Fruit fly (Drosophila melanogaster) whole organism, prepupa: ENCODE results near the gene lbl.

Experiments
- Blimp-1 ChIP-seq: fragments of 200-800 bp; sonication (Bioruptor generic); optimal IDR thresholded peaks from 3 replicates; lab custom pipeline; 2017; ENCODE audit warnings: missing biosample characterization, missing genetic modification characterization, mild to moderate bottlenecking, moderate library complexity, missing genetic modification reagents
- CG10631 ChIP-seq: fragments of 200-800 bp; sonication (Bioruptor generic); optimal IDR thresholded peaks from 2 replicates; lab custom pipeline; 2016; ENCODE audit warnings: missing biosample characterization, missing genetic modification characterization
- CG10669 ChIP-seq: fragments of 200-800 bp; sonication (Bioruptor generic); optimal IDR thresholded peaks from 3 replicates; lab custom pipeline; 2018; ENCODE audit warnings: missing biosample characterization, mild to moderate bottlenecking, missing genetic modification characterization, moderate library complexity
- CG15336 ChIP-seq: fragments of 200-800 bp; sonication (Bioruptor generic); IDR thresholded peaks from 2 replicates; pipeline ENCODE4 v1.3.6; 2022; ENCODE audit warnings: missing biosample characterization, missing genetic modification characterization
- CG1621 ChIP-seq: fragments of 200-800 bp; sonication (Bioruptor generic); optimal IDR thresholded peaks from 3 replicates; lab custom pipeline; 2018; ENCODE audit warnings: missing biosample characterization, mild to moderate bottlenecking, missing genetic modification characterization
- CG16779 ChIP-seq: fragments of 200-800 bp; sonication (Bioruptor generic); optimal IDR thresholded peaks from 3 replicates; lab custom pipeline; 2017; ENCODE audit warnings: missing biosample characterization, mild to moderate bottlenecking, missing genetic modification characterization
- CG32006 ChIP-seq: fragments of 200-800 bp; sonication (Bioruptor generic); optimal IDR thresholded peaks from 3 replicates; lab custom pipeline; 2017; ENCODE audit warnings: missing biosample characterization, mild to moderate bottlenecking, missing genetic modification characterization
- CG34406 ChIP-seq: fragments of 200-800 bp; sonication (Bioruptor generic); optimal IDR thresholded peaks from 3 replicates; lab custom pipeline; 2016; ENCODE audit warnings: missing biosample characterization, missing genetic modification characterization
- CG3919 ChIP-seq: fragments of 200-800 bp; sonication (Bioruptor generic); optimal IDR thresholded peaks from 3 replicates; lab custom pipeline; 2016; ENCODE audit warnings: missing biosample characterization, missing genetic modification characterization
- CG4318 ChIP-seq: fragments of 200-800 bp; sonication (Bioruptor generic); optimal IDR thresholded peaks from 3 replicates; lab custom pipeline; 2017; ENCODE audit warnings: missing biosample characterization, mild to moderate bottlenecking, missing genetic modification characterization
- CG6163 ChIP-seq: fragments of 200-800 bp; sonication (Bioruptor generic); IDR thresholded peaks from 3 replicates; pipeline ENCODE4 v1.3.6; 2022; ENCODE audit warnings: missing biosample characterization, missing genetic modification characterization
- CG6276 ChIP-seq: fragments of 200-800 bp; sonication (Bioruptor generic); optimal IDR thresholded peaks from 2 replicates; lab custom pipeline; 2017; ENCODE audit warnings: missing biosample characterization, mild to moderate bottlenecking, missing genetic modification characterization
- CG6808 ChIP-seq: fragments of 200-800 bp; sonication (Bioruptor generic); optimal IDR thresholded peaks from 3 replicates; lab custom pipeline; 2017; ENCODE audit warnings: missing biosample characterization, missing genetic modification characterization, mild to moderate bottlenecking, moderate library complexity, missing genetic modification reagents
- CG6854 ChIP-seq: fragments of 200-800 bp; sonication (Bioruptor generic); optimal IDR thresholded peaks from 2 replicates; lab custom pipeline; 2017; ENCODE audit warnings: missing biosample characterization, mild to moderate bottlenecking, missing genetic modification characterization
- CG7368 ChIP-seq: fragments of 200-800 bp; sonication (Bioruptor generic); optimal IDR thresholded peaks from 3 replicates; lab custom pipeline; 2016; ENCODE audit warnings: missing biosample characterization, missing genetic modification characterization
- CG8119 ChIP-seq: fragments of 200-800 bp; sonication (Bioruptor generic); IDR thresholded peaks from 3 replicates; pipeline ENCODE4 v1.3.6; 2022; ENCODE audit warnings: missing biosample characterization, missing genetic modification characterization
- CG8319 ChIP-seq: fragments of 200-800 bp; sonication (Bioruptor generic); optimal IDR thresholded peaks from 3 replicates; lab custom pipeline; 2016; ENCODE audit warnings: missing biosample characterization, missing genetic modification characterization
- CG8632 ChIP-seq: fragments of 200-800 bp; sonication (Bioruptor generic); optimal IDR thresholded peaks from 3 replicates; lab custom pipeline; 2016; ENCODE audit warnings: missing biosample characterization, missing genetic modification characterization
- CG9139 ChIP-seq: fragments of 200-800 bp; sonication (Bioruptor generic); optimal IDR thresholded peaks from 3 replicates; lab custom pipeline; 2017; ENCODE audit warnings: missing biosample characterization, mild to moderate bottlenecking, missing genetic modification characterization
- Eip75B ChIP-seq: fragments of 200-800 bp; sonication (Bioruptor generic); optimal IDR thresholded peaks from 3 replicates; lab custom pipeline; 2016; ENCODE audit warnings: missing biosample characterization, missing genetic modification characterization
- Eip78C ChIP-seq: fragments of 200-800 bp; sonication (Bioruptor generic); peaks from one replicate; lab custom pipeline; 2016; ENCODE audit warnings: missing biosample characterization, missing genetic modification characterization
- Eip93F ChIP-seq: fragments of 200-800 bp; sonication (Bioruptor generic); optimal IDR thresholded peaks from 2 replicates; lab custom pipeline; 2016; ENCODE audit warnings: missing biosample characterization, mild to moderate bottlenecking, missing genetic modification characterization
- Ets21C ChIP-seq: fragments of 200-800 bp; sonication (Bioruptor generic); optimal IDR thresholded peaks from 3 replicates; lab custom pipeline; 2016; ENCODE audit warnings: missing biosample characterization, missing genetic modification characterization
- Ets96B ChIP-seq: fragments of 200-800 bp; optimal IDR thresholded peaks from 2 replicates; lab custom pipeline; 2019; ENCODE audit warnings: missing biosample characterization, mild to moderate bottlenecking, missing genetic modification characterization, moderate library complexity
- Hr4 ChIP-seq: fragments of 200-800 bp; sonication (Bioruptor generic); optimal IDR thresholded peaks from 3 replicates; lab custom pipeline; 2016; ENCODE audit warnings: missing biosample characterization, missing genetic modification characterization
- Met ChIP-seq: fragments of 200-800 bp; sonication (Bioruptor generic); optimal IDR thresholded peaks from 3 replicates; lab custom pipeline; 2016; ENCODE audit warnings: missing biosample characterization, missing genetic modification characterization
- Smox ChIP-seq: fragments of 200-800 bp; sonication (Bioruptor generic); optimal IDR thresholded peaks from 3 replicates; lab custom pipeline; 2016; ENCODE audit warnings: missing biosample characterization, missing genetic modification characterization
- Sox102F ChIP-seq: fragments of 200-800 bp; sonication (Bioruptor generic); optimal IDR thresholded peaks from 2 replicates; lab custom pipeline; 2016; ENCODE audit warnings: missing biosample characterization, mild to moderate bottlenecking, missing genetic modification characterization
- Sox15 ChIP-seq: fragments of 200-800 bp; sonication (Bioruptor generic); optimal IDR thresholded peaks from 3 replicates; lab custom pipeline; 2016; ENCODE audit warnings: missing biosample characterization, missing genetic modification characterization
- achi ChIP-seq: fragments of 200-800 bp; sonication (Bioruptor generic); optimal IDR thresholded peaks from 3 replicates; lab custom pipeline; 2016; ENCODE audit warnings: missing biosample characterization, missing genetic modification characterization
- acj6 ChIP-seq: fragments of 200-800 bp; sonication (Bioruptor generic); optimal IDR thresholded peaks from 3 replicates; lab custom pipeline; 2016; ENCODE audit warnings: missing biosample characterization, missing genetic modification characterization
- dsx ChIP-seq: fragments of 200-800 bp; optimal IDR thresholded peaks from 3 replicates; lab custom pipeline; 2019; ENCODE audit warnings: missing biosample characterization, mild to moderate bottlenecking, missing genetic modification characterization, moderate library complexity; ENCODE audit not compliant: poor library complexity, severe bottlenecking
- esn ChIP-seq: fragments of 200-800 bp; sonication (Bioruptor generic); optimal IDR thresholded peaks from 2 replicates; lab custom pipeline; 2016; ENCODE audit warnings: missing biosample characterization, mild to moderate bottlenecking, missing genetic modification characterization, moderate library complexity
- fd59A ChIP-seq: fragments of 200-800 bp; sonication (Bioruptor generic); optimal IDR thresholded peaks from 2 replicates; lab custom pipeline; 2017; ENCODE audit warnings: missing biosample characterization, mild to moderate bottlenecking, missing genetic modification characterization, missing genetic modification reagents
- fd85E ChIP-seq: fragments of 200-800 bp; sonication (Bioruptor generic); optimal IDR thresholded peaks from 3 replicates; lab custom pipeline; 2016; ENCODE audit warnings: missing biosample characterization, missing genetic modification characterization
- fkh ChIP-seq: fragments of 200-800 bp; sonication (Bioruptor generic); optimal IDR thresholded peaks from 3 replicates; lab custom pipeline; 2017; ENCODE audit warnings: missing biosample characterization, mild to moderate bottlenecking, missing genetic modification characterization, moderate library complexity
- lz ChIP-seq: fragments of 200-800 bp; sonication (Bioruptor generic); optimal IDR thresholded peaks from 3 replicates; lab custom pipeline; 2016; ENCODE audit warnings: missing biosample characterization, missing genetic modification characterization
- pdm3 ChIP-seq: fragments of 200-800 bp; sonication (Bioruptor generic); optimal IDR thresholded peaks from 3 replicates; lab custom pipeline; 2016; ENCODE audit warnings: missing biosample characterization, missing genetic modification characterization
- salr ChIP-seq, 2 experiments: fragments of 200-800 bp; sonication (Bioruptor generic); optimal IDR thresholded peaks; 3 replicates each; lab custom pipeline; 2016 to 2018; ENCODE audit warnings: missing biosample characterization in 2 of 2, missing genetic modification characterization in 2 of 2, mild to moderate bottlenecking in 1 of 2
- spab ChIP-seq: fragments of 200-800 bp; sonication (Bioruptor generic); optimal IDR thresholded peaks from 2 replicates; lab custom pipeline; 2017; ENCODE audit warnings: missing biosample characterization, mild to moderate bottlenecking, missing genetic modification characterization, missing genetic modification reagents
- ss ChIP-seq, 2 experiments: fragments of 200-800 bp; sonication (Bioruptor generic); optimal IDR thresholded peaks; 2 replicates in 1 of 2; 3 replicates in 1 of 2; lab custom pipeline; 2017 to 2018; ENCODE audit warnings: mild to moderate bottlenecking in 2 of 2, missing biosample characterization in 2 of 2, missing genetic modification characterization in 2 of 2, moderate library complexity in 1 of 2
- svp ChIP-seq: fragments of 200-800 bp; sonication (Bioruptor generic); peaks from one replicate; lab custom pipeline; 2016; ENCODE audit warnings: missing biosample characterization, missing genetic modification characterization
- topi ChIP-seq: fragments of 200-800 bp; sonication (Bioruptor generic); optimal IDR thresholded peaks from 3 replicates; lab custom pipeline; 2016; ENCODE audit warnings: missing biosample characterization, missing genetic modification characterization
- vri ChIP-seq: fragments of 200-800 bp; sonication (Bioruptor generic); optimal IDR thresholded peaks from 3 replicates; lab custom pipeline; 2016; ENCODE audit warnings: missing biosample characterization, mild to moderate bottlenecking, missing genetic modification characterization

lbl gene

dm6 chr3R:21378595-21378994 is 55.3 kb downstream of the lbl start, which contains the start of gene tin (continued):
- TF ChIP-seq fd59A (GFP tag; lab: Kevin White, UChicago) (peak; percentile 86), CG4318 (GFP tag; lab: Kevin White, UChicago) (peak; percentile 74), pdm3 (GFP tag; lab: Kevin White, UChicago) (peak; percentile 87), CG6276 (peak; percentile 92), CG1621 (tag; lab: Kevin White, UChicago) (peak; percentile 90), CG32006 (GFP tag; lab: Kevin White, UChicago) (peak; percentile 91), Ets96B (tag; lab: Kevin White, UChicago) (peak; percentile 95), CG10631 (peak; percentile 94)

- TF ChIP-seq achi (GFP tag; lab: Kevin White, UChicago): peak; percentile 5
- TF ChIP-seq CG8632: no peak
- no peak for TF ChIP-seq salr (GFP tag; optimal IDR thresholded peaks at IDR 0.05; lab: Kevin White, UChicago)
- no peak for TF ChIP-seq CG34406 (GFP tag; lab: Kevin White, UChicago)
- TF ChIP-seq Eip78C (GFP tag; lab: Kevin White, UChicago): peak; percentile 63
- no peak for TF ChIP-seq CG8119 (GFP tag; lab: Robert Waterston, UW)
- TF ChIP-seq CG7368 (GFP tag; lab: Kevin White, UChicago): no peak
- no peak for TF ChIP-seq fd85E (GFP tag; lab: Kevin White, UChicago)
- TF ChIP-seq CG10669 (GFP tag; lab: Kevin White, UChicago): no peak
- 0 out of 3 replicates have a peak, but pooled peaks have one; percentile 30 for TF ChIP-seq CG6163
- TF ChIP-seq dsx (GFP tag; lab: Kevin White, UChicago): peak; percentile 42
- TF ChIP-seq svp: peak; percentile 67
- TF ChIP-seq ss (GFP tag; optimal IDR thresholded peaks at IDR 0.05; lab: Kevin White, UChicago): peak; percentile 23 to 40
- peak; percentile 14 for TF ChIP-seq topi (GFP tag; lab: Kevin White, UChicago)
- peak; percentile 29 for TF ChIP-seq esn (GFP tag; lab: Kevin White, UChicago)
- TF ChIP-seq CG9139: peak; percentile 23
- no peak for TF ChIP-seq CG1621 (tag; lab: Kevin White, UChicago)
- no peak for TF ChIP-seq Met (GFP tag; lab: Kevin White, UChicago)
- TF ChIP-seq CG10631: no peak
- TF ChIP-seq Ets21C (GFP tag; lab: Kevin White, UChicago): no peak
- peak; percentile 40 for TF ChIP-seq Sox102F (GFP tag; lab: Kevin White, UChicago)
- no peak for TF ChIP-seq lz
- no peak for TF ChIP-seq Ets96B (tag; lab: Kevin White, UChicago)
- peak; percentile 17 for TF ChIP-seq CG3919 (GFP tag; lab: Kevin White, UChicago)
- peak; percentile 6 for TF ChIP-seq CG16779 (tag; lab: Kevin White, UChicago)
- no peak for TF ChIP-seq pdm3 (GFP tag; lab: Kevin White, UChicago)
- peak; percentile 5 for TF ChIP-seq Eip75B
- no peak for TF ChIP-seq Smox
- TF ChIP-seq Sox15 (GFP tag; lab: Kevin White, UChicago): no peak
- no peak for TF ChIP-seq CG6854
- no peak for TF ChIP-seq CG6808 (GFP tag; lab: Kevin White, UChicago)
Measured at dm6 chr3R:21376859-21377607, 56.9 kb downstream of the lbl start.

- TF ChIP-seq vri (GFP tag; lab: Kevin White, UChicago) (no peak), CG9139 (peak; percentile 71), CG15336 (GFP tag; lab: Robert Waterston, UW) (peak; percentile 60), acj6 (GFP tag; lab: Kevin White, UChicago) (no peak), Ets21C (GFP tag; lab: Kevin White, UChicago) (no peak), Sox102F (GFP tag; lab: Kevin White, UChicago) (no peak), CG10669 (GFP tag; lab: Kevin White, UChicago) (no peak), CG8632 (no peak), Blimp-1 (GFP tag; lab: Kevin White, UChicago) (no peak), CG34406 (GFP tag; lab: Kevin White, UChicago) (no peak), Eip93F (GFP tag; lab: Kevin White, UChicago) (peak; percentile 63), CG32006 (GFP tag; lab: Kevin White, UChicago) (no peak), Ets96B (tag; lab: Kevin White, UChicago) (peak; percentile 31), CG4318 (GFP tag; lab: Kevin White, UChicago) (no peak), Smox (no peak), Sox15 (GFP tag; lab: Kevin White, UChicago) (no peak), CG7368 (GFP tag; lab: Kevin White, UChicago) (no peak), Eip75B (no peak), CG16779 (tag; lab: Kevin White, UChicago) (no peak), spab (no peak), fkh (GFP tag; lab: Kevin White, UChicago) (no peak), CG6854 (peak; percentile 70), CG6808 (GFP tag; lab: Kevin White, UChicago) (peak; percentile 43), CG8319 (GFP tag; lab: Kevin White, UChicago) (no peak), Hr4 (GFP tag; lab: Kevin White, UChicago) (no peak)
Measured at dm6 chr3R:21376331-21376761, 57.6 kb downstream of the lbl start.
